Worm (Caenorhabditis elegans): ENCODE measurements around the gene cyp-37A1.

DNA sequence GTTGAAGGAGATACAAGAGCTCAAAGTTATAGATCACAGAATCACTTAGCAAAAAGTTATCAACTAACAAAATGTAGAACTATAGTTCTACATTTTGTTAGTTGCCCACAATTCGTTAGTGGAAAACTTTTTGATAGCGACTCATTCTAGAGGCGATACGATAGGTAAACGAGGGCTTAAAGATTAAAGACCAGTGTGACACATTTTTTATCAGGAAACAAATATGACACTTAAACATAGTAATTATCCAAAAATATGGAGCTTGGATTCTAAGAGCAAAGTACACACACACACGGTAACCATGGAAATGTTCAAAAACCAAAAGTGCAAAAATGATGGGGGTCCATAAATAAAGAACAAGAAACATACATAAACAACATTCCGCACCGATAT lies 23.0 kb upstream of the cyp-37A1 start:
- TF ChIP-seq C38D4.7 (GFP tag; optimal IDR thresholded peaks at IDR 0.05) (no peak), mec-3 (tag; optimal IDR thresholded peaks at IDR 0.05; ENCODE audit: borderline replicate concordance) (no peak), ceh-30 (tag; optimal IDR thresholded peaks at IDR 0.05) (no peak), madf-2 (tag; optimal IDR thresholded peaks at IDR 0.05) (no peak), ama-1 (optimal IDR thresholded peaks at IDR 0.05) (no peak), ceh-34 (tag; optimal IDR thresholded peaks at IDR 0.05) (no peak), fkh-6 (tag; optimal IDR thresholded peaks at IDR 0.05) (no peak)

All from whole organism, late embryonic.